Worm (Caenorhabditis elegans): ENCODE data around the gene srx-129.
A peak's percentile ranks its signal among the peaks of the same experiment; 100 is the strongest.

Gene srx-129

ce11 chrV:13878226-13878625 lies 44.2 kb downstream of the srx-129 start (continued):
- TF ChIP-seq dve-1 (tag; optimal IDR thresholded peaks at IDR 0.05; ENCODE audit: insufficient read depth) (peak; percentile 88), nhr-6 (tag; optimal IDR thresholded peaks at IDR 0.05) (peak; percentile 70), mes-2 (tag; optimal IDR thresholded peaks at IDR 0.05; ENCODE audit: poor library complexity, severe bottlenecking) (peak; percentile 24)

- TF ChIP-seq F10B5.3 (tag; optimal IDR thresholded peaks at IDR 0.05) (no peak), F26F4.8 (GFP tag; conservative IDR thresholded peaks at IDR 0.05) (no peak), ceh-82 (tag; optimal IDR thresholded peaks at IDR 0.05) (no peak), nhr-10 (tag; optimal IDR thresholded peaks at IDR 0.05) (no peak), lin-13 (GFP tag; optimal IDR thresholded peaks at IDR 0.05) (no peak), hmg-1.1 (GFP tag; IDR thresholded peaks at IDR 0.05) (no peak), zag-1 (tag; optimal IDR thresholded peaks at IDR 0.05) (no peak), ceh-32 (tag; optimal IDR thresholded peaks at IDR 0.05; ENCODE audit: poor library complexity) (no peak), snpc-4 (tag; optimal IDR thresholded peaks at IDR 0.05) (no peak), hif-1 (tag; optimal IDR thresholded peaks at IDR 0.05) (no peak), nhr-102 (tag; optimal IDR thresholded peaks at IDR 0.05) (no peak), spr-3 (GFP tag; optimal IDR thresholded peaks at IDR 0.05) (no peak), F49E8.2 (tag; optimal IDR thresholded peaks at IDR 0.05; ENCODE audit: borderline replicate concordance) (no peak), mdt-29 (GFP tag; IDR thresholded peaks at IDR 0.05) (no peak), gei-8 (GFP tag; optimal IDR thresholded peaks at IDR 0.05) (no peak), nhr-28 (tag; optimal IDR thresholded peaks at IDR 0.05) (peak; percentile 63), vab-7 (GFP tag; IDR thresholded peaks at IDR 0.05) (no peak), nhr-41 (GFP tag; IDR thresholded peaks at IDR 0.05) (no peak), hlh-11 (tag; optimal IDR thresholded peaks at IDR 0.05) (peak; percentile 55), set-16 (GFP tag; IDR thresholded peaks at IDR 0.05) (no peak), skn-1 (tag; optimal IDR thresholded peaks at IDR 0.05) (no peak), madf-9 (GFP tag; conservative IDR thresholded peaks at IDR 0.05) (no peak), mxl-3 (GFP tag; optimal IDR thresholded peaks at IDR 0.05) (no peak), daf-19 (GFP tag; conservative IDR thresholded peaks at IDR 0.05) (no peak), dpl-1 (GFP tag; optimal IDR thresholded peaks at IDR 0.05) (no peak), cey-2 (tag; optimal IDR thresholded peaks at IDR 0.05; ENCODE audit: borderline replicate concordance, insufficient read depth) (no peak), rbr-2 (tag; optimal IDR thresholded peaks at IDR 0.05) (no peak), spr-1 (tag; optimal IDR thresholded peaks at IDR 0.05) (no peak), daf-12 (tag; optimal IDR thresholded peaks at IDR 0.05) (no peak), tra-1 (GFP tag; IDR thresholded peaks at IDR 0.05) (0 out of 2 replicates have a peak, but pooled peaks have one; percentile 25), daf-16 (GFP tag; optimal IDR thresholded peaks at IDR 0.05) (no peak), daf-16 (tag; optimal IDR thresholded peaks at IDR 0.05) (peak; percentile 79), unc-62 (GFP tag; optimal IDR thresholded peaks at IDR 0.05 in 1 of 2) (peak in 1 of 2 experiments; percentile 39), unc-62 (tag; optimal IDR thresholded peaks at IDR 0.05) (no peak), aha-1 (tag) (peak; percentile 31), dmd-6 (GFP tag; IDR thresholded peaks at IDR 0.05) (peak; percentile 81), T26A8.4 (GFP tag; IDR thresholded peaks at IDR 0.05) (no peak), ceh-28 (tag; optimal IDR thresholded peaks at IDR 0.05) (no peak), dmd-9 (GFP tag; IDR thresholded peaks at IDR 0.05) (no peak), F44E2.7 (GFP tag; IDR thresholded peaks at IDR 0.05) (no peak), hlh-30 (tag; optimal IDR thresholded peaks at IDR 0.05; ENCODE audit: insufficient read depth) (no peak), nhr-77 (tag; optimal IDR thresholded peaks at IDR 0.05) (peak; percentile 5), jun-1 (tag; optimal IDR thresholded peaks at IDR 0.05) (no peak), lim-7 (GFP tag; IDR thresholded peaks at IDR 0.05) (no peak), Y5F2A.4 (GFP tag; optimal IDR thresholded peaks at IDR 0.05) (no peak), nhr-25 (tag; optimal IDR thresholded peaks at IDR 0.05; ENCODE audit: borderline replicate concordance, insufficient read depth) (no peak), dmd-8 (GFP tag; IDR thresholded peaks at IDR 0.05) (no peak)
These were observed 45.2 kb downstream of the srx-129 start, which contains the start of gene lbp-7 for ce11 chrV:13879241-13879640. TSS of gene lbp-7 (plus strand) at chrV:13879552.
